Fruit fly (Drosophila melanogaster) whole organism, embryonic: Measurements from ENCODE around the gene LysB.

Experiments used
- Atf3 ChIP-seq: fragments of 200-800 bp; sonication (Bioruptor generic); optimal IDR thresholded peaks from 3 replicates; lab custom pipeline; 2016; ENCODE audit warnings: missing biosample characterization, missing genetic modification characterization
- Bgb ChIP-seq: fragments of 200-800 bp; sonication (Bioruptor generic); IDR thresholded peaks from 2 replicates; pipeline ENCODE4 v1.3.6; 2022; ENCODE audit warnings: missing biosample characterization, missing genetic modification characterization; ENCODE audit not compliant: partially characterized antibody
- Bteb2 ChIP-seq: fragments of 200-800 bp; sonication (Bioruptor generic); optimal IDR thresholded peaks from 2 replicates; lab custom pipeline; 2016; ENCODE audit warnings: missing biosample characterization, missing genetic modification characterization
- CG11247 ChIP-seq: fragments of 200-800 bp; sonication (Bioruptor generic); IDR thresholded peaks from 2 replicates; pipeline ENCODE4 v1.3.6; 2022; ENCODE audit warnings: missing biosample characterization, missing genetic modification characterization
- CG11695 ChIP-seq: fragments of 200-800 bp; sonication (Bioruptor generic); IDR thresholded peaks from 3 replicates; pipeline ENCODE4 v1.3.6; 2022; ENCODE audit warnings: missing biosample characterization, missing genetic modification characterization
- CG11696 ChIP-seq: fragments of 200-800 bp; sonication (Bioruptor generic); IDR thresholded peaks from 2 replicates; pipeline ENCODE4 v1.3.6; 2022; ENCODE audit warnings: missing biosample characterization, missing genetic modification characterization
- CG12942 ChIP-seq: fragments of 200-800 bp; sonication (Bioruptor generic); optimal IDR thresholded peaks from 3 replicates; lab custom pipeline; 2016; ENCODE audit warnings: missing biosample characterization, missing genetic modification characterization
- CG13287 ChIP-seq: fragments of 200-800 bp; sonication (Bioruptor generic); IDR thresholded peaks from 2 replicates; pipeline ENCODE4 v1.3.6; 2022; ENCODE audit warnings: missing biosample characterization, missing genetic modification characterization; ENCODE audit not compliant: partially characterized antibody
- CG13775 ChIP-seq: fragments of 200-800 bp; sonication (Bioruptor generic); optimal IDR thresholded peaks from 3 replicates; lab custom pipeline; 2017; ENCODE audit warnings: missing biosample characterization, mild to moderate bottlenecking, missing genetic modification characterization
- CG14710 ChIP-seq: fragments of 200-800 bp; sonication (Bioruptor generic); optimal IDR thresholded peaks from 3 replicates; lab custom pipeline; 2019; ENCODE audit warnings: missing biosample characterization, mild to moderate bottlenecking, missing genetic modification characterization, moderate library complexity
- CG1602 ChIP-seq: fragments of 200-800 bp; sonication (Bioruptor generic); optimal IDR thresholded peaks from 3 replicates; lab custom pipeline; 2016; ENCODE audit warnings: missing biosample characterization, missing genetic modification characterization
- CG1603 ChIP-seq: fragments of 200-800 bp; sonication (Bioruptor generic); optimal IDR thresholded peaks from 2 replicates; lab custom pipeline; 2019; ENCODE audit warnings: missing biosample characterization, mild to moderate bottlenecking, missing genetic modification characterization, moderate library complexity
- CG17385 ChIP-seq: fragments of 200-800 bp; sonication (Bioruptor generic); optimal IDR thresholded peaks from 3 replicates; lab custom pipeline; 2018; ENCODE audit warnings: missing biosample characterization, mild to moderate bottlenecking, missing genetic modification characterization
- CG18262 ChIP-seq: fragments of 200-800 bp; optimal IDR thresholded peaks from 3 replicates; lab custom pipeline; 2019; ENCODE audit warnings: missing biosample characterization, mild to moderate bottlenecking, missing genetic modification characterization, moderate library complexity
- CG32772 ChIP-seq: fragments of 200-800 bp; sonication (Bioruptor generic); IDR thresholded peaks from 2 replicates; pipeline ENCODE4 v1.3.6; 2022; ENCODE audit warnings: missing biosample characterization, missing genetic modification characterization
- CG34224 ChIP-seq: fragments of 200-800 bp; sonication (Bioruptor generic); IDR thresholded peaks from 3 replicates; pipeline ENCODE4 v1.3.6; 2022; ENCODE audit warnings: missing biosample characterization, missing genetic modification characterization; ENCODE audit not compliant: partially characterized antibody
- CG5180 ChIP-seq: fragments of 200-800 bp; sonication (Bioruptor generic); optimal IDR thresholded peaks from 3 replicates; lab custom pipeline; 2017; ENCODE audit warnings: missing biosample characterization, missing genetic modification characterization, mild to moderate bottlenecking, moderate library complexity, missing genetic modification reagents
- CG7786 ChIP-seq: fragments of 200-800 bp; sonication (Bioruptor generic); optimal IDR thresholded peaks from 2 replicates; lab custom pipeline; 2016; ENCODE audit warnings: missing biosample characterization, missing genetic modification characterization
- CG7963 ChIP-seq: fragments of 200-800 bp; sonication (Bioruptor generic); IDR thresholded peaks from 3 replicates; pipeline ENCODE4 v1.3.6; 2022; ENCODE audit warnings: missing biosample characterization, missing genetic modification characterization; ENCODE audit not compliant: partially characterized antibody
- CG8765 ChIP-seq: fragments of 200-800 bp; sonication (Bioruptor generic); IDR thresholded peaks from 2 replicates; pipeline ENCODE4 v1.3.6; 2022; ENCODE audit warnings: missing biosample characterization, missing genetic modification characterization
- CG8924 ChIP-seq: fragments of 200-800 bp; optimal IDR thresholded peaks from 3 replicates; lab custom pipeline; 2019; ENCODE audit warnings: missing biosample characterization, mild to moderate bottlenecking, missing genetic modification characterization, moderate library complexity
- CG8944 ChIP-seq: fragments of 200-800 bp; sonication (Bioruptor generic); optimal IDR thresholded peaks from 3 replicates; lab custom pipeline; 2016; ENCODE audit warnings: missing biosample characterization, missing genetic modification characterization
- Chrac-16 ChIP-seq: fragments of 200-800 bp; sonication (Bioruptor generic); optimal IDR thresholded peaks from 3 replicates; lab custom pipeline; 2016; ENCODE audit warnings: missing biosample characterization, missing genetic modification characterization
- D19B ChIP-seq: fragments of 200-800 bp; sonication (Bioruptor generic); optimal IDR thresholded peaks from 2 replicates; lab custom pipeline; 2017; ENCODE audit warnings: missing biosample characterization, mild to moderate bottlenecking, missing genetic modification characterization
- Deaf1 ChIP-seq: fragments of 200-800 bp; optimal IDR thresholded peaks from 3 replicates; lab custom pipeline; 2019; ENCODE audit warnings: missing biosample characterization, mild to moderate bottlenecking, missing genetic modification characterization, moderate library complexity
- Doc3 ChIP-seq: fragments of 200-800 bp; sonication (Bioruptor generic); IDR thresholded peaks from 3 replicates; pipeline ENCODE4 v1.3.6; 2022; ENCODE audit warnings: missing biosample characterization, missing genetic modification characterization; ENCODE audit not compliant: partially characterized antibody
- Hr51 ChIP-seq, 2 experiments: fragments of 200-800 bp; sonication (Bioruptor generic); optimal IDR thresholded peaks; 2 replicates in 1 of 2; 3 replicates in 1 of 2; lab custom pipeline; 2016 to 2018; ENCODE audit warnings: missing biosample characterization in 2 of 2, missing genetic modification characterization in 2 of 2, mild to moderate bottlenecking in 1 of 2, moderate library complexity in 1 of 2
- MESR4 ChIP-seq: fragments of 200-800 bp; sonication (Bioruptor generic); optimal IDR thresholded peaks from 2 replicates; lab custom pipeline; 2018; ENCODE audit warnings: missing biosample characterization, mild to moderate bottlenecking, missing genetic modification characterization, moderate library complexity
- Nf-YB ChIP-seq: fragments of 200-800 bp; sonication (Bioruptor generic); optimal IDR thresholded peaks from 3 replicates; lab custom pipeline; 2019; ENCODE audit warnings: missing biosample characterization, mild to moderate bottlenecking, missing genetic modification characterization, moderate library complexity
- bigmax ChIP-seq: fragments of 200-800 bp; sonication (Bioruptor generic); optimal IDR thresholded peaks from 2 replicates; lab custom pipeline; 2018; ENCODE audit warnings: missing biosample characterization, mild to moderate bottlenecking, missing genetic modification characterization
- cad ChIP-seq: fragments of >200 bp; optimal IDR thresholded peaks from 2 replicates; lab custom pipeline; 2017; ENCODE audit warnings: missing biosample characterization, missing genetic modification characterization
- chn ChIP-seq: fragments of 200-800 bp; sonication (Bioruptor generic); optimal IDR thresholded peaks from 2 replicates; lab custom pipeline; 2016; ENCODE audit warnings: missing biosample characterization, missing genetic modification characterization
- dimm ChIP-seq: fragments of 200-800 bp; sonication (Bioruptor generic); IDR thresholded peaks from 2 replicates; pipeline ENCODE4 v1.3.6; 2022; ENCODE audit warnings: missing biosample characterization, missing genetic modification characterization
- disco-r ChIP-seq: fragments of 200-800 bp; sonication (Bioruptor generic); optimal IDR thresholded peaks from 2 replicates; lab custom pipeline; 2016; ENCODE audit warnings: missing biosample characterization, missing genetic modification characterization
- ems ChIP-seq: fragments of 200-800 bp; sonication (Bioruptor generic); optimal IDR thresholded peaks from 3 replicates; lab custom pipeline; 2016; ENCODE audit warnings: missing biosample characterization, missing genetic modification characterization
- en ChIP-seq: fragments of 200-800 bp; sonication (Bioruptor generic); optimal IDR thresholded peaks from 2 replicates; lab custom pipeline; 2016; ENCODE audit warnings: missing biosample characterization, missing genetic modification characterization
- fd96Cb ChIP-seq: fragments of 200-800 bp; sonication (Bioruptor generic); optimal IDR thresholded peaks from 2 replicates; lab custom pipeline; 2018; ENCODE audit warnings: missing biosample characterization, mild to moderate bottlenecking, missing genetic modification characterization, moderate library complexity
- gt ChIP-seq: fragments of 200-800 bp; sonication (Bioruptor generic); IDR thresholded peaks from 2 replicates; pipeline ENCODE4 v1.3.6; 2022; ENCODE audit warnings: missing biosample characterization, missing genetic modification characterization
- hkb ChIP-seq, 2 experiments: fragments of 200-800 bp in 1 of 2; fragments of >200 bp in 1 of 2; sonication (Bioruptor generic) in 1 of 2; IDR thresholded peaks in 1 of 2; optimal IDR thresholded peaks in 1 of 2; 2 replicates each; pipeline versions ENCODE4 v1.3.6 to Lab custom; 2017 to 2022; ENCODE audit warnings: missing biosample characterization in 1 of 2, missing genetic modification characterization in 1 of 2
- mirr ChIP-seq: fragments of 200-800 bp; sonication (Bioruptor generic); optimal IDR thresholded peaks from 3 replicates; lab custom pipeline; 2018; ENCODE audit warnings: missing biosample characterization, mild to moderate bottlenecking, missing genetic modification characterization
- nerfin-2 ChIP-seq: fragments of 200-800 bp; sonication (Bioruptor generic); IDR thresholded peaks from 2 replicates; pipeline ENCODE4 v1.3.6; 2022; ENCODE audit warnings: missing biosample characterization, missing genetic modification characterization; ENCODE audit not compliant: partially characterized antibody
- psq ChIP-seq: fragments of 200-800 bp; sonication (Bioruptor generic); optimal IDR thresholded peaks from 2 replicates; lab custom pipeline; 2017; ENCODE audit warnings: missing biosample characterization, missing genetic modification characterization
- ro ChIP-seq: fragments of 200-800 bp; sonication (Bioruptor generic); IDR thresholded peaks from 2 replicates; pipeline ENCODE4 v1.3.6; 2022; ENCODE audit warnings: missing biosample characterization, missing genetic modification characterization
- shn ChIP-seq: fragments of 200-800 bp; sonication (Bioruptor generic); optimal IDR thresholded peaks from 3 replicates; lab custom pipeline; 2016; ENCODE audit warnings: missing biosample characterization, missing genetic modification characterization
- trh ChIP-seq: fragments of 200-800 bp; sonication (Bioruptor generic); optimal IDR thresholded peaks from 2 replicates; lab custom pipeline; 2016; ENCODE audit warnings: missing biosample characterization, missing genetic modification characterization
- unc-4 ChIP-seq: fragments of 200-800 bp; sonication (Bioruptor generic); IDR thresholded peaks from 2 replicates; pipeline ENCODE4 v1.3.6; 2022; ENCODE audit warnings: missing biosample characterization, missing genetic modification characterization; ENCODE audit not compliant: partially characterized antibody
- usp ChIP-seq: fragments of >200 bp; optimal IDR thresholded peaks from 2 replicates; lab custom pipeline; 2017; ENCODE audit warnings: missing biosample characterization, missing genetic modification characterization
- wor ChIP-seq: fragments of 200-800 bp; sonication (Bioruptor generic); IDR thresholded peaks from 2 replicates; pipeline ENCODE4 v1.3.6; 2022; ENCODE audit warnings: missing biosample characterization, missing genetic modification characterization

Gene LysB

dm6 chr3L:1204674-1205547, 2.3 kb upstream of the LysB start, which contains the start of gene CG9119 (continued):
- TF ChIP-seq unc-4 (GFP tag; lab: Robert Waterston, UW) (no peak), CG11695 (GFP tag; lab: Robert Waterston, UW) (peak; percentile 55; the same call in 2 of the 3 replicates), usp (no peak), CG7963 (GFP tag; lab: Robert Waterston, UW) (no peak), cad (GFP tag; lab: Kevin White, UChicago) (no peak), CG17385 (GFP tag; lab: Kevin White, UChicago) (peak; percentile 60), wor (peak; percentile 44; the same call in 1 of the 2 replicates), Bgb (GFP tag; lab: Robert Waterston, UW) (no peak), trh (GFP tag; lab: Kevin White, UChicago) (no peak), CG8924 (tag; lab: Kevin White, UChicago) (peak; percentile 68), Chrac-16 (GFP tag; lab: Kevin White, UChicago) (peak; percentile 42), CG11696 (GFP tag; lab: Robert Waterston, UW) (no peak), ems (GFP tag; lab: Kevin White, UChicago) (peak; percentile 35), disco-r (peak; percentile 10), fd96Cb (tag; lab: Kevin White, UChicago) (peak; percentile 48), CG5180 (GFP tag; lab: Kevin White, UChicago) (peak; percentile 41), psq (GFP tag; lab: Kevin White, UChicago) (no peak), CG32772 (no peak; the same call in 1 of the 2 replicates), CG1602 (GFP tag; lab: Kevin White, UChicago) (peak; percentile 36), CG13287 (GFP tag; lab: Robert Waterston, UW) (no peak), Bteb2 (GFP tag; lab: Kevin White, UChicago) (no peak), Hr51 (GFP tag; optimal IDR thresholded peaks at IDR 0.05; lab: Kevin White, UChicago) (peak; percentile 37 to 67), Nf-YB (GFP tag; lab: Kevin White, UChicago) (peak; percentile 10), gt (GFP tag; lab: Robert Waterston, UW) (no peak), CG13775 (GFP tag; lab: Kevin White, UChicago) (peak; percentile 68), CG14710 (peak; percentile 66), Doc3 (GFP tag; lab: Robert Waterston, UW) (no peak), nerfin-2 (GFP tag; lab: Robert Waterston, UW) (no peak), bigmax (GFP tag; lab: Kevin White, UChicago) (no peak), CG8944 (GFP tag; lab: Kevin White, UChicago) (peak; percentile 62), CG7786 (GFP tag; lab: Kevin White, UChicago) (peak; percentile 76), CG11247 (0 out of 2 replicates have a peak, but pooled peaks have one; percentile 10), en (no peak), MESR4 (no peak), ro (GFP tag; lab: Robert Waterston, UW) (no peak), chn (no peak), CG34224 (GFP tag; lab: Robert Waterston, UW) (no peak), shn (peak; percentile 75), CG18262 (peak; percentile 74), CG1603 (peak; percentile 59), hkb (optimal IDR thresholded peaks at IDR 0.05; lab: Kevin White, UChicago) (no peak), hkb (GFP tag; IDR thresholded peaks at IDR 0.05; lab: Robert Waterston, UW) (peak; percentile 59; the same call in 1 of the 2 replicates), CG8765 (GFP tag; lab: Robert Waterston, UW) (no peak), Atf3 (GFP tag; lab: Kevin White, UChicago) (no peak), CG12942 (GFP tag; lab: Kevin White, UChicago) (peak; percentile 39), D19B (GFP tag; lab: Kevin White, UChicago) (peak; percentile 69), mirr (no peak), Deaf1 (tag; lab: Kevin White, UChicago) (peak; percentile 90), dimm (GFP tag; lab: Robert Waterston, UW) (no peak)
